Fruit fly (Drosophila melanogaster): ENCODE data around the gene CG18789.

The CG18789 gene

DNA sequence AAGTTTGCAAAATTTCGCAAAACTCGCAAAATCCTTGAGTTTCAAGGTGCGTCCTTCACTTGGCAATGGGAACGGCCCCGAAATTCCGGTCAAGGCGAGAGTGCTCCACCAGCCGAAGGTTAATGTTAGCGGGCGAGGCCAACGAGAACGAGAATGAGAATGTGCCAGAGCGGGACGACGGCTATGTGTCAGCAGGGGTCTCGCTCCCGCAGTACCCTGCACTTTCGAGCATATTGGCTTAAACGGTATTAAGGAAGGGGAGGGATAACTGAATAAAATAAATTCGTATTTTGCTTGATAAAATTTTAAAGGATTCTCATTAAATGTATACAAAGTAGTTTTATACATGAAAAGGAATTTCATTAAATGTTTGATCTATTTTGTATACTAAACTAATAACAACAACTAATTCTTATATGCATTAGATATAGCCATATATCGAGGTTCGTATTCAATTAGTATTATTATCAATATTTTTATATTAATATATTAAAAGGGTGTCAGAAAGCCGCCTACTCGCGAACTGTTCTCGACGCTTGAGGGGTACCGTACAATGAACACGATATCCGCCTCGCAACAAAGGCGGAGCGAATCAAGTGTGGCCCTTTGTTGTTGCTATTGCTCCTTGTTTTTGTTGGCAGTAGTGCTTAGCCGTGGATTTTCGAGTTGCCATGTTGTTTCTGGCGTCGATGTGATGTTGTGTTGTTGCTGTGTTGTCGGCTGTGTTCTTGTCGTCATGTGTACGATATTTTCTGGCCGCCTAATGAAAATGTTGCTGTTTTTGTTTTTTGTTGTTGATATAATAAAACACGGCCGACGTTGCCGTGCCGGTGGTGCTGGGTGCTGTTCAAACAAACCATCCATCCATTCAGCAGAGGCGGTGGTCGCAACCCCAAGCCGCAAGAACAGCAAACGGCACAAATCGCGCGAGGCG is 11.4 kb upstream of the CG18789 start (continued):
- peak; percentile 88 for TF ChIP-seq sv (GFP tag; optimal IDR thresholded peaks at IDR 0.05)
- TF ChIP-seq CrebA (GFP tag; optimal IDR thresholded peaks at IDR 0.05; ENCODE audit: borderline replicate concordance), result no peak
- TF ChIP-seq tai (GFP tag; optimal IDR thresholded peaks at IDR 0.05), result no peak
- TF ChIP-seq N (GFP tag; optimal IDR thresholded peaks at IDR 0.05), result no peak
- TF ChIP-seq Dfd (GFP tag; optimal IDR thresholded peaks at IDR 0.05), result peak; percentile 30
- peak; percentile 78 for TF ChIP-seq Hr83 (GFP tag; optimal IDR thresholded peaks at IDR 0.05; ENCODE audit: poor library complexity, severe bottlenecking)
- peak; percentile 83 for TF ChIP-seq rgr (GFP tag; optimal IDR thresholded peaks at IDR 0.05)
- peak; percentile 62 to 88 for TF ChIP-seq foxo (GFP tag; optimal IDR thresholded peaks at IDR 0.05)

dm6 chr2L:12005436-12006396 is 10.5 kb upstream of the CG18789 start:
- TF ChIP-seq usp (GFP tag; optimal IDR thresholded peaks at IDR 0.05) (no peak), sv (GFP tag; optimal IDR thresholded peaks at IDR 0.05) (no peak), Mio (GFP tag; optimal IDR thresholded peaks at IDR 0.05) (no peak), CG32264 (GFP tag; optimal IDR thresholded peaks at IDR 0.05) (no peak), Rel (GFP tag; optimal IDR thresholded peaks at IDR 0.05) (no peak), Rel (tag; optimal IDR thresholded peaks at IDR 0.05) (peak; percentile 100), rgr (GFP tag; optimal IDR thresholded peaks at IDR 0.05) (peak; percentile 1), brk (GFP tag; optimal IDR thresholded peaks at IDR 0.05) (no peak), h (GFP tag; optimal IDR thresholded peaks at IDR 0.05) (no peak), Abd-B (GFP tag; optimal IDR thresholded peaks at IDR 0.05) (no peak), psq (GFP tag; optimal IDR thresholded peaks at IDR 0.05) (peak; percentile 5), Dif (GFP tag; optimal IDR thresholded peaks at IDR 0.05; ENCODE audit: partially characterized antibody) (no peak), dl (GFP tag; optimal IDR thresholded peaks at IDR 0.05; ENCODE audit: insufficient read depth in 1 of 2, partially characterized antibody in 2 of 2) (peak; percentile 59 to 62), N (GFP tag; optimal IDR thresholded peaks at IDR 0.05) (no peak), Jra (GFP tag; optimal IDR thresholded peaks at IDR 0.05) (peak; percentile 40), woc (GFP tag; optimal IDR thresholded peaks at IDR 0.05) (no peak), tai (GFP tag; optimal IDR thresholded peaks at IDR 0.05) (no peak), fru (GFP tag; optimal IDR thresholded peaks at IDR 0.05) (peak; percentile 23), sage (GFP tag; optimal IDR thresholded peaks at IDR 0.05) (peak; percentile 53), Sp1 (GFP tag; optimal IDR thresholded peaks at IDR 0.05) (peak; percentile 27), Myc (optimal IDR thresholded peaks at IDR 0.05) (no peak), Hnf4 (GFP tag; optimal IDR thresholded peaks at IDR 0.05) (no peak), GATAd (GFP tag; optimal IDR thresholded peaks at IDR 0.05) (no peak), br (GFP tag; optimal IDR thresholded peaks at IDR 0.05) (peak; percentile 59)

DNA sequence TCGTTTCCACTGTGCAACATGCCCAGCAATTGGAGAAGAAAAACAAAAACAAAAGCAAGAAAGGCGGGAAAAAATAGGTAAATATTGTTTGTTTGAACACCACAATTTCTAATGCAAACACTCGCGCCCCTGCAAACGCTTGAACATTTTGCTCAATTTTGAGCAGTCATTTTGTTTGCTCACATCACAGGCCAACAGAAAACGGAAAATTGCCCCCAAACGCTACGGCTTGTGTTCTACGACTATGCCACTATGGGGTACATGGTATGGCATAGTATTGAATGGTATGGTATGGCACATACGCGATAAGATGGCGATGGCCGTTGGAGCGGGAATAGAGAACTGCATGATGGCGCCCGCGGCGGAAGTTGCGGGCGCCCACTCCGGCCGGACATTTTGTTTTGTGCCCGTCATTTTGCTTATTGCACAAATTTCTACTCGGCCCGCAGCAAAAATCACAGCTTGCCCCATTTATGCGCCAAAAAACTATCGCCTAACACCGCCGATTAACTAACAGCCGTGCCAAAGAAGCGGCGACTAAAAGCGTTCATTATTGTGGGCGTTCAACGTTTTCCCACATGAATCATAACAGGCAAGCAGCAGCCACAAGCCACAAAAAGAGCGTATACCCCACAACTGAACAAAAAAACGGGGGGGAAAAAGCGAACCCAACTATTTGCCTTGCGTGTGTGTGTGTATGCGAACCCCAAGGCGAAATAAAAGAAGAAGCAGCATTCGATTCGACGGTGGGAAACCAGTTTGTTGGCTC is 9.2 kb upstream of the CG18789 start:
- peak; percentile 28 for TF ChIP-seq sv (GFP tag; optimal IDR thresholded peaks at IDR 0.05)
- no peak for TF ChIP-seq Vsx2 (GFP tag; optimal IDR thresholded peaks at IDR 0.05; ENCODE audit: partially characterized antibody)
- no peak for TF ChIP-seq Dif (GFP tag; optimal IDR thresholded peaks at IDR 0.05; ENCODE audit: partially characterized antibody)
- TF ChIP-seq OdsH (GFP tag; optimal IDR thresholded peaks at IDR 0.05), result peak; percentile 44
- peak; percentile 11 for TF ChIP-seq rgr (GFP tag; optimal IDR thresholded peaks at IDR 0.05)
- TF ChIP-seq br (GFP tag; optimal IDR thresholded peaks at IDR 0.05), result no peak
- no peak for TF ChIP-seq CG9705 (GFP tag; optimal IDR thresholded peaks at IDR 0.05)
- TF ChIP-seq sage (GFP tag; optimal IDR thresholded peaks at IDR 0.05), result no peak
- TF ChIP-seq jim (GFP tag; optimal IDR thresholded peaks at IDR 0.05), result no peak
- TF ChIP-seq dl (GFP tag; optimal IDR thresholded peaks at IDR 0.05; ENCODE audit: insufficient read depth in 1 of 2, partially characterized antibody in 2 of 2), result peak in 1 of 2 experiments; percentile 31
- TF ChIP-seq fru (GFP tag; optimal IDR thresholded peaks at IDR 0.05), result no peak
- peak in 1 of 2 experiments; percentile 22 for TF ChIP-seq foxo (GFP tag; optimal IDR thresholded peaks at IDR 0.05)

Measured in whole organism, wandering third instar larva.